Worm (Caenorhabditis elegans): ENCODE data around the gene elpc-2.

ce11 chrIII:12714266-12714665, 40.8 kb downstream of the elpc-2 start, which contains the start of gene ssl-1:
- TF ChIP-seq aly-2 (tag; optimal IDR thresholded peaks at IDR 0.05) (no peak), mep-1 (tag; optimal IDR thresholded peaks at IDR 0.05) (no peak), mdl-1 (tag; optimal IDR thresholded peaks at IDR 0.05) (no peak), nhr-11 (tag; optimal IDR thresholded peaks at IDR 0.05) (no peak), pag-3 (tag; optimal IDR thresholded peaks at IDR 0.05; ENCODE audit: borderline replicate concordance, insufficient read depth) (no peak), snpc-4 (tag; optimal IDR thresholded peaks at IDR 0.05) (no peak)

Data from whole organism, L1 larva.